Fruit fly (Drosophila melanogaster) whole organism, adult: ENCODE measurements around the gene Pp2C1.

ENCODE experiments used
- CG14711 ChIP-seq: fragments of 200-800 bp; sonication (Bioruptor generic); optimal IDR thresholded peaks from 2 replicates; lab custom pipeline; 2018; ENCODE audit warnings: missing biosample characterization, mild to moderate bottlenecking, missing genetic modification characterization, moderate library complexity
- CG33017 ChIP-seq: fragments of 200-800 bp; sonication (Bioruptor generic); optimal IDR thresholded peaks from 2 replicates; lab custom pipeline; 2018; ENCODE audit warnings: missing biosample characterization, mild to moderate bottlenecking, missing genetic modification characterization, moderate library complexity
- CG5204 ChIP-seq: fragments of 200-800 bp; sonication (Bioruptor generic); optimal IDR thresholded peaks from 2 replicates; lab custom pipeline; 2016; ENCODE audit warnings: missing biosample characterization, missing genetic modification characterization
- CG7101 ChIP-seq: fragments of 200-800 bp; sonication (Bioruptor generic); optimal IDR thresholded peaks from 2 replicates; lab custom pipeline; 2018; ENCODE audit warnings: missing biosample characterization, mild to moderate bottlenecking, missing genetic modification characterization, moderate library complexity
- Clk ChIP-seq: fragments of 200-800 bp; sonication (Bioruptor generic); optimal IDR thresholded peaks from 2 replicates; lab custom pipeline; 2017; ENCODE audit warnings: missing biosample characterization, missing genetic modification characterization
- Crg-1 ChIP-seq: fragments of 200-800 bp; sonication (Bioruptor generic); optimal IDR thresholded peaks from 2 replicates; lab custom pipeline; 2016; ENCODE audit warnings: missing biosample characterization, missing genetic modification characterization
- Mnt ChIP-seq: fragments of 200-800 bp; sonication (Bioruptor generic); optimal IDR thresholded peaks from 2 replicates; lab custom pipeline; 2016; ENCODE audit warnings: missing biosample characterization, mild to moderate bottlenecking, missing genetic modification characterization
- bab1 ChIP-seq: fragments of 200-800 bp; sonication (Bioruptor generic); optimal IDR thresholded peaks from 3 replicates; lab custom pipeline; 2019; ENCODE audit warnings: missing biosample characterization, mild to moderate bottlenecking, missing genetic modification characterization, moderate library complexity
- cnc ChIP-seq, 2 experiments: fragments of >200 bp; optimal IDR thresholded peaks; 2 replicates each; lab custom pipeline; 2017
- kay ChIP-seq: fragments of 200-800 bp; sonication (Bioruptor generic); peaks from one replicate; lab custom pipeline; 2016; ENCODE audit warnings: missing biosample characterization, missing genetic modification characterization, borderline replicate concordance
- ovo ChIP-seq: fragments of 200-800 bp; sonication (Bioruptor generic); optimal IDR thresholded peaks from 2 replicates; lab custom pipeline; 2016; ENCODE audit warnings: missing biosample characterization, missing genetic modification characterization
- toe ChIP-seq: fragments of 200-800 bp; sonication (Bioruptor generic); optimal IDR thresholded peaks from 2 replicates; lab custom pipeline; 2016; ENCODE audit warnings: missing biosample characterization, missing genetic modification characterization

dm6 chrX:4664107-4664506 is 22.6 kb downstream of the Pp2C1 start:
- no peak for TF ChIP-seq bab1 (GFP tag; lab: Kevin White, UChicago)
- no peak for TF ChIP-seq Crg-1 (GFP tag; lab: Kevin White, UChicago)
- TF ChIP-seq Clk = no peak
- TF ChIP-seq CG5204 (GFP tag; lab: Kevin White, UChicago) = no peak
- TF ChIP-seq ovo (GFP tag; lab: Kevin White, UChicago) = no peak
- TF ChIP-seq CG7101 (tag; lab: Kevin White, UChicago) = no peak
- TF ChIP-seq Mnt (GFP tag; lab: Kevin White, UChicago) = no peak
- TF ChIP-seq toe = no peak
- no peak for TF ChIP-seq kay (GFP tag; lab: Kevin White, UChicago)
- no peak for TF ChIP-seq CG33017
- no peak for TF ChIP-seq cnc (optimal IDR thresholded peaks at IDR 0.05; lab: Kevin White, UChicago)
- TF ChIP-seq CG14711 (tag; lab: Kevin White, UChicago) = no peak
